Worm (Caenorhabditis elegans): ENCODE data around the gene T11F9.1.

DNA sequence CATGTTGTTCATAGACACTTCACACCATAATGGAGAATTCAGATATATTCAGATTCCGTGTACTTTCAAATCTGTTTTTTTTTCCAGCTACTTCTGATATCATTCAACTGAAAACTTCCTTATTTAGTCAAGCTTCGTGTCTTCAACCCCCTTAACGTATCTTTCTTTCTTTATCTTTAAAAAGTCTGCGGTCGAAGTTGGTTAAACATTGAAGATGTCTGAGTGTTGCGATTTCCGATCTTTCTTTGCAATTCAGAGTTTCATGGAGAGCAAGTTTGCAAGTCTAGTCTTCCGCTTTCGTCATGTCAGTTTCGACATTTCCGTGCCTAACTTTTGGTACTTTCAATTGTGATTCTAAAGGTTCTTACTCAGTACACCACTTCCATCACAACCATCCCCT, 24.1 kb upstream of the T11F9.1 start:
- TF ChIP-seq tab-1 (GFP tag; IDR thresholded peaks at IDR 0.05) (no peak), ztf-23 (GFP tag; IDR thresholded peaks at IDR 0.05) (no peak), cog-1 (tag; optimal IDR thresholded peaks at IDR 0.05) (no peak), med-1 (GFP tag; optimal IDR thresholded peaks at IDR 0.05; ENCODE audit: insufficient read depth) (no peak), ztf-29 (GFP tag; IDR thresholded peaks at IDR 0.05) (no peak), klf-2 (GFP tag; conservative IDR thresholded peaks at IDR 0.05) (no peak)

Measured in whole organism, midembryonic.